Fruit fly (Drosophila melanogaster) whole organism, prepupa: ENCODE measurements around the gene Gr10a.

Experiments used
- CG10631 ChIP-seq: fragments of 200-800 bp; sonication (Bioruptor generic); optimal IDR thresholded peaks from 2 replicates; lab custom pipeline; 2016; ENCODE audit warnings: missing biosample characterization, missing genetic modification characterization
- CG34406 ChIP-seq: fragments of 200-800 bp; sonication (Bioruptor generic); optimal IDR thresholded peaks from 3 replicates; lab custom pipeline; 2016; ENCODE audit warnings: missing biosample characterization, missing genetic modification characterization
- CG6808 ChIP-seq: fragments of 200-800 bp; sonication (Bioruptor generic); optimal IDR thresholded peaks from 3 replicates; lab custom pipeline; 2017; ENCODE audit warnings: missing biosample characterization, missing genetic modification characterization, mild to moderate bottlenecking, moderate library complexity, missing genetic modification reagents
- CG8319 ChIP-seq: fragments of 200-800 bp; sonication (Bioruptor generic); optimal IDR thresholded peaks from 3 replicates; lab custom pipeline; 2016; ENCODE audit warnings: missing biosample characterization, missing genetic modification characterization
- Gug ChIP-seq: fragments of 200-800 bp; sonication (Bioruptor generic); IDR thresholded peaks from 2 replicates; pipeline ENCODE4 v1.3.6; 2022; ENCODE audit warnings: missing biosample characterization, missing genetic modification characterization
- Sox102F ChIP-seq: fragments of 200-800 bp; sonication (Bioruptor generic); optimal IDR thresholded peaks from 2 replicates; lab custom pipeline; 2016; ENCODE audit warnings: missing biosample characterization, mild to moderate bottlenecking, missing genetic modification characterization
- dac ChIP-seq: fragments of 200-800 bp; sonication (Bioruptor generic); optimal IDR thresholded peaks from 2 replicates; lab custom pipeline; 2017; ENCODE audit warnings: missing biosample characterization, mild to moderate bottlenecking, missing genetic modification characterization
- esn ChIP-seq: fragments of 200-800 bp; sonication (Bioruptor generic); optimal IDR thresholded peaks from 2 replicates; lab custom pipeline; 2016; ENCODE audit warnings: missing biosample characterization, mild to moderate bottlenecking, missing genetic modification characterization, moderate library complexity
- fkh ChIP-seq: fragments of 200-800 bp; sonication (Bioruptor generic); optimal IDR thresholded peaks from 3 replicates; lab custom pipeline; 2017; ENCODE audit warnings: missing biosample characterization, mild to moderate bottlenecking, missing genetic modification characterization, moderate library complexity
- ss ChIP-seq, 2 experiments: fragments of 200-800 bp; sonication (Bioruptor generic); optimal IDR thresholded peaks; 2 replicates in 1 of 2; 3 replicates in 1 of 2; lab custom pipeline; 2017 to 2018; ENCODE audit warnings: mild to moderate bottlenecking in 2 of 2, missing biosample characterization in 2 of 2, missing genetic modification characterization in 2 of 2, moderate library complexity in 1 of 2

dm6 chrX:11454189-11454882 is 37.1 kb upstream of the Gr10a start, which contains the start of the genes Evi5 and HP5:
- peak; percentile 6 for TF ChIP-seq esn (GFP tag; lab: Kevin White, UChicago)
- TF ChIP-seq CG8319, result no peak
- TF ChIP-seq fkh (GFP tag; lab: Kevin White, UChicago), result no peak
- TF ChIP-seq dac, result peak; percentile 22
- peak; percentile 32 for TF ChIP-seq CG10631
- peak; percentile 47 for TF ChIP-seq Gug
- TF ChIP-seq ss (GFP tag; optimal IDR thresholded peaks at IDR 0.05; lab: Kevin White, UChicago), result no peak
- no peak for TF ChIP-seq CG6808
- peak; percentile 7 for TF ChIP-seq Sox102F (GFP tag; lab: Kevin White, UChicago)
- TF ChIP-seq CG34406 (GFP tag; lab: Kevin White, UChicago), result no peak
